Fruit fly (Drosophila melanogaster): ENCODE results near the gene CG44475.
A peak's percentile ranks its signal among the peaks of the same experiment; 100 is the strongest.

CG44475 gene

DNA sequence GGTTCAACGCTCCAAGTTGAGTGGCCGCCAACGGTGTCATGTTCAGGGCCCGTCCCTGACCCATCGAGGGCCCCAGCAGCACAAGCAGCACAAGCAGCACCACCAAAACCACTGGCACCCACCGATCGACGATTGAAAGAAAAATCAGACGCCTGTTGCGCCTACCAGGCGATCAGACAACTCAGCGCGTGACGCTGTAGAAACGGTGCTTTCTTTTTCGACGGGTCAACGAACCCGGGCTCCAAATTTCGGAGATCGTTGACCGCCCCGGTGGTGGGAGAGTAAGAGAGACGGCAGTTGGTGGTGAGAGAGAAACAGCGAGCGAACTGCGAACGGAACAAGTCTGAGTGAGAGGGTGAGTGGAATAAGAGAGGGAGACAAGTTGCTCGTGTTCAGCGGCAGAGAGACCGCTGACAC lies 28.6 kb upstream of the CG44475 start:
- TF ChIP-seq CG12768 (GFP tag; optimal IDR thresholded peaks at IDR 0.05), result no peak
- no peak for TF ChIP-seq CG14711 (tag; optimal IDR thresholded peaks at IDR 0.05)
- no peak for TF ChIP-seq CG33017 (tag; optimal IDR thresholded peaks at IDR 0.05)
- no peak for TF ChIP-seq kay (GFP tag; ENCODE audit: borderline replicate concordance)
- TF ChIP-seq cnc (optimal IDR thresholded peaks at IDR 0.05), result no peak
- no peak for TF ChIP-seq Hr96 (GFP tag; optimal IDR thresholded peaks at IDR 0.05)
- no peak for TF ChIP-seq Crg-1 (GFP tag; optimal IDR thresholded peaks at IDR 0.05)
- no peak for TF ChIP-seq bab1 (GFP tag; optimal IDR thresholded peaks at IDR 0.05)
- TF ChIP-seq Clk (GFP tag; optimal IDR thresholded peaks at IDR 0.05), result no peak
- no peak for TF ChIP-seq tj (GFP tag; optimal IDR thresholded peaks at IDR 0.05)
- TF ChIP-seq ovo (GFP tag; optimal IDR thresholded peaks at IDR 0.05), result no peak
- TF ChIP-seq CG1620 (GFP tag; optimal IDR thresholded peaks at IDR 0.05), result no peak
- no peak for TF ChIP-seq Mnt (GFP tag; optimal IDR thresholded peaks at IDR 0.05)
- TF ChIP-seq cic (GFP tag; optimal IDR thresholded peaks at IDR 0.05), result no peak
- no peak for TF ChIP-seq CG11617 (GFP tag; optimal IDR thresholded peaks at IDR 0.05)
- no peak for TF ChIP-seq pad (GFP tag; optimal IDR thresholded peaks at IDR 0.05)

dm6 chr2L:15910937-15911590 lies 28.1 kb upstream of the CG44475 start:
- TF ChIP-seq ovo (GFP tag; optimal IDR thresholded peaks at IDR 0.05) (no peak), CG7101 (tag; optimal IDR thresholded peaks at IDR 0.05) (peak; percentile 26), bab1 (GFP tag; optimal IDR thresholded peaks at IDR 0.05) (peak; percentile 85), CG11617 (GFP tag; optimal IDR thresholded peaks at IDR 0.05) (peak; percentile 12), CG33017 (tag; optimal IDR thresholded peaks at IDR 0.05) (no peak), CG1620 (GFP tag; optimal IDR thresholded peaks at IDR 0.05) (peak; percentile 13), CG7045 (GFP tag; optimal IDR thresholded peaks at IDR 0.05) (peak; percentile 29), tj (GFP tag; optimal IDR thresholded peaks at IDR 0.05) (no peak), cic (GFP tag; optimal IDR thresholded peaks at IDR 0.05) (no peak), Mnt (GFP tag; optimal IDR thresholded peaks at IDR 0.05) (no peak), Crg-1 (GFP tag; optimal IDR thresholded peaks at IDR 0.05) (no peak), CG14711 (tag; optimal IDR thresholded peaks at IDR 0.05) (peak; percentile 61), pad (GFP tag; optimal IDR thresholded peaks at IDR 0.05) (peak; percentile 12), kay (GFP tag; ENCODE audit: borderline replicate concordance) (peak; percentile 72), CG12768 (GFP tag; optimal IDR thresholded peaks at IDR 0.05) (no peak), CG5204 (GFP tag; optimal IDR thresholded peaks at IDR 0.05) (peak; percentile 69), cnc (optimal IDR thresholded peaks at IDR 0.05) (no peak), Hr96 (GFP tag; optimal IDR thresholded peaks at IDR 0.05) (peak; percentile 20), Clk (GFP tag; optimal IDR thresholded peaks at IDR 0.05) (no peak), toe (GFP tag; optimal IDR thresholded peaks at IDR 0.05) (peak; percentile 48)

- TF ChIP-seq tj (GFP tag; optimal IDR thresholded peaks at IDR 0.05), result peak; percentile 82
- no peak for TF ChIP-seq Crg-1 (GFP tag; optimal IDR thresholded peaks at IDR 0.05)
These were observed 26.8 kb upstream of the CG44475 start for dm6 chr2L:15909826-15910225.

dm6 chr2L:15909277-15909674 lies 26.3 kb upstream of the CG44475 start:
- TF ChIP-seq kay (GFP tag; ENCODE audit: borderline replicate concordance), result no peak
- no peak for TF ChIP-seq Clk (GFP tag; optimal IDR thresholded peaks at IDR 0.05)
- TF ChIP-seq CG5204 (GFP tag; optimal IDR thresholded peaks at IDR 0.05), result no peak

DNA sequence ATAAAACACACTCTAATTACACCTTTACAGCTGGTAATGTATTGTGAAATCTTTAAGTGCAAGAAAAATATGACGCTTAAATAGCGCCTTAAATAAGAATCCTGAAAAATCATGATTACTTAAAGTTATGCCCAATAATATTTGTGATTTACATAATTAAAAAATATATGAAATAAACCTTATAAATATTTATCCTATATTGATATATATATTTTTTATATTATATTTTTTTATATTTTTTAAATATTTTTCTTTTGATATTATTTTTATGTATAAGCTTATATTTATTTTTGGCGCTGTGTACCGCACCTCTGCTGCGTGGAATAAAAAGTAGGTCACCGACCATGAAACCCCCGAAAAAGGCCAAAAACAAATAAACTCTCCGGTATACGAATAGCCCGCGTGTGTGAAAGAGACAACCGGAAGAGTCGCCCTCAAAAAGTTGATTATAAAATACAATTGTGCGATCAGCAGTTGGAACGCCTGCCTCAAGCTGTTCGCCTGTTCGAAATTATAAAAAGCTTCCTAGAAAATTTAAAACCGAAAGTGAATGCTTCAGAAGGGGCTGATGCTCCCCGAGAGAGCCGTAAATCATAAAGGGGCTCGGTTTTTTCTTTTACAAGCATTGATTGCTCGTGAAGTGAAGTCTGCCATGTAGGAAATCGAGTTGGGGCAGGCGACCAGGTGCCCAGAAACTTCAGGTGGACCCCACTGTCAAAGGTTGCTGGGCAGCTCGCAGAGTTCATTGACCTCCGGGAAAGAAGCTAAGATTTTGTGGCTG lies 25.7 kb upstream of the CG44475 start:
- TF ChIP-seq tj (GFP tag; optimal IDR thresholded peaks at IDR 0.05) (peak; percentile 72), pad (GFP tag; optimal IDR thresholded peaks at IDR 0.05) (no peak)

DNA sequence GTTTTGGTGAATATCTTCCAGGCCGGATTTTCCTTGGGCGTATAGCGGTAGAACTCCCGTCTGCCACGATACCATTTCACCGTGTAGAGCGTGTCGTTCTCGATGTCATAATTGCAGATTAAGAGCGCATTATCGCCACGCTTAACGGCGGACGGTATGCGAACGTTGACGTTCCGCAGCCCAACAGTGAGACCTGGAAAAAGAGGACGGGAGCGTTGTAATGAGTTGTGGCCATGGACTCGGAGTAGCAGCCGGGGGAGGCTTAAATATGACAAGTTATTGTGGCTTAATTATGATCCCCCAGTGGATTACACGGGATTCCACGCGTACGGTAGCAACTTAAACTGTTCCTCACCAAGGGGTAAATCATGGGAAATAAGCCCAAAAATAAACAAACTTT lies 25.1 kb upstream of the CG44475 start:
- no peak for TF ChIP-seq cic (GFP tag; optimal IDR thresholded peaks at IDR 0.05)
- TF ChIP-seq toe (GFP tag; optimal IDR thresholded peaks at IDR 0.05), result no peak
- no peak for TF ChIP-seq ovo (GFP tag; optimal IDR thresholded peaks at IDR 0.05)
- TF ChIP-seq CG7101 (tag; optimal IDR thresholded peaks at IDR 0.05), result no peak
- no peak for TF ChIP-seq kay (GFP tag; ENCODE audit: borderline replicate concordance)
- no peak for TF ChIP-seq Hr96 (GFP tag; optimal IDR thresholded peaks at IDR 0.05)
- TF ChIP-seq CG33017 (tag; optimal IDR thresholded peaks at IDR 0.05), result no peak
- TF ChIP-seq pad (GFP tag; optimal IDR thresholded peaks at IDR 0.05), result no peak
- TF ChIP-seq Crg-1 (GFP tag; optimal IDR thresholded peaks at IDR 0.05), result no peak
- no peak for TF ChIP-seq tj (GFP tag; optimal IDR thresholded peaks at IDR 0.05)

- TF ChIP-seq CG14711 (tag; optimal IDR thresholded peaks at IDR 0.05) (no peak), CG11617 (GFP tag; optimal IDR thresholded peaks at IDR 0.05) (no peak), toe (GFP tag; optimal IDR thresholded peaks at IDR 0.05) (no peak), CG5204 (GFP tag; optimal IDR thresholded peaks at IDR 0.05) (no peak), Crg-1 (GFP tag; optimal IDR thresholded peaks at IDR 0.05) (no peak), cnc (optimal IDR thresholded peaks at IDR 0.05) (no peak), ovo (GFP tag; optimal IDR thresholded peaks at IDR 0.05) (no peak), CG12768 (GFP tag; optimal IDR thresholded peaks at IDR 0.05) (no peak), Clk (GFP tag; optimal IDR thresholded peaks at IDR 0.05) (no peak), pad (GFP tag; optimal IDR thresholded peaks at IDR 0.05) (no peak), CG33017 (tag; optimal IDR thresholded peaks at IDR 0.05) (no peak), bab1 (GFP tag; optimal IDR thresholded peaks at IDR 0.05) (peak; percentile 0), tj (GFP tag; optimal IDR thresholded peaks at IDR 0.05) (peak; percentile 88)
These were observed 24.4 kb upstream of the CG44475 start for dm6 chr2L:15907358-15907757.

Data from whole organism, adult.